Worm (Caenorhabditis elegans) whole organism, L4 larva: Measurements from ENCODE around the gene oac-8.

Experiments used
- R02D3.7 ChIP-seq: fragments of 150-350 bp; sonication (generic microtip); optimal IDR thresholded peaks from 3 replicates; lab custom pipeline; 2014; ENCODE audit warnings: missing biosample characterization, missing genetic modification characterization
- zip-11 ChIP-seq: fragments of 200-800 bp; sonication (Bioruptor generic); IDR thresholded peaks from 2 replicates; pipeline ENCODE4 v1.3.6; 2022; ENCODE audit warnings: missing genetic modification characterization, missing compliant biosample characterization

DNA sequence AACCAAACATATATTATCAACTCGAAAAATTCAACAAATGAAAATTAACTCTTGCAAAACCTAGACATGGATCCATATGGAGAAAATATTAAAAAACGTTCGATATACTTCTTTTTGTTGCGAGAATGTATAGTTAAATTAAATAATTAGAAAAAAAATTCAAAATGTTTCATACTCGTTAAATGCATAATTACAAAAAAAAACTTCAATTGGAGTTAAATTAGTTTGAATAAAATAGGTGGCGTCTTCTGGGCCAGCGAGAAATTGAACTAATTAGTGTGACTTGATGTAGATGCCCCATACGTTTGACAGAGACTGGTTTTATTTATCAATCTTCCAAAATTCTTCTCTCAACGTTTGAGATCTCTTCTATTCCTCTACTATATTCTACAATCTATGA lies 6.0 kb upstream of the oac-8 start, which contains the start of gene lgc-43:
- no peak for TF ChIP-seq zip-11 (GFP tag; lab: Robert Waterston, UW)
- no peak for TF ChIP-seq R02D3.7 (tag; lab: Kevin White, UChicago)
